Fruit fly (Drosophila melanogaster): ENCODE results near the gene Ripalpha.

- TF ChIP-seq pan (optimal IDR thresholded peaks at IDR 0.05) (no peak), CG32264 (GFP tag; optimal IDR thresholded peaks at IDR 0.05) (peak; percentile 93), usp (GFP tag; optimal IDR thresholded peaks at IDR 0.05) (no peak), dl (GFP tag; optimal IDR thresholded peaks at IDR 0.05; ENCODE audit: insufficient read depth in 1 of 2, partially characterized antibody in 2 of 2) (no peak), h (GFP tag; optimal IDR thresholded peaks at IDR 0.05) (peak; percentile 98), br (GFP tag; optimal IDR thresholded peaks at IDR 0.05) (peak; percentile 98), lola (GFP tag; optimal IDR thresholded peaks at IDR 0.05) (no peak)
Measured at dm6 chr2L:10200847-10201246, at the start of gene Ripalpha, which contains the start of gene RpL7.
